Fruit fly (Drosophila melanogaster) whole organism, wandering third instar larva: Measurements from ENCODE around the gene Neurl4.

ENCODE experiments used
- CG32264 ChIP-seq: fragments of 200-800 bp; sonication (Bioruptor generic); optimal IDR thresholded peaks from 2 replicates; lab custom pipeline; 2016; ENCODE audit warnings: missing biosample characterization, missing genetic modification characterization
- CrebA ChIP-seq: fragments of 200-800 bp; sonication (Bioruptor generic); optimal IDR thresholded peaks from 2 replicates; lab custom pipeline; 2016; ENCODE audit warnings: missing biosample characterization, mild to moderate bottlenecking, missing genetic modification characterization, borderline replicate concordance
- Dfd ChIP-seq: fragments of >200 bp; optimal IDR thresholded peaks from 2 replicates; lab custom pipeline; 2017; ENCODE audit warnings: missing biosample characterization, missing genetic modification characterization
- Dif ChIP-seq: fragments of 200-275, 200-300 bp; sonication (Bioruptor generic); optimal IDR thresholded peaks from 2 replicates; lab custom pipeline; 2018; ENCODE audit warnings: missing biosample characterization, missing genetic modification characterization; ENCODE audit not compliant: partially characterized antibody
- GATAd ChIP-seq: sonication (Bioruptor generic); optimal IDR thresholded peaks from 2 replicates; lab custom pipeline; 2016; ENCODE audit warnings: missing biosample characterization, missing genetic modification characterization
- HLH106 ChIP-seq: fragments of 200-800 bp; optimal IDR thresholded peaks from 3 replicates; lab custom pipeline; 2019; ENCODE audit warnings: missing biosample characterization, mild to moderate bottlenecking, missing genetic modification characterization, moderate library complexity
- Hr78 ChIP-seq: fragments of >200 bp; optimal IDR thresholded peaks from 2 replicates; lab custom pipeline; 2017; ENCODE audit warnings: missing biosample characterization, missing genetic modification characterization
- Hr83 ChIP-seq: fragments of 200-300 bp; sonication (Bioruptor generic); optimal IDR thresholded peaks from 2 replicates; lab custom pipeline; 2016; ENCODE audit warnings: missing biosample characterization, mild to moderate bottlenecking, missing genetic modification characterization, moderate library complexity; ENCODE audit not compliant: poor library complexity, severe bottlenecking
- Myc ChIP-seq: fragments of >200 bp; optimal IDR thresholded peaks from 2 replicates; lab custom pipeline; 2017
- OdsH ChIP-seq: fragments of 200-800 bp; sonication (Bioruptor generic); optimal IDR thresholded peaks from 2 replicates; lab custom pipeline; 2016; ENCODE audit warnings: missing biosample characterization, mild to moderate bottlenecking, missing genetic modification characterization
- Rel ChIP-seq, 2 experiments: fragments of 200-800 bp; sonication (Bioruptor generic) in 1 of 2; optimal IDR thresholded peaks; 2 replicates in 1 of 2; 3 replicates in 1 of 2; lab custom pipeline; 2016 to 2019; ENCODE audit warnings: mild to moderate bottlenecking in 2 of 2, missing biosample characterization in 2 of 2, missing genetic modification characterization in 2 of 2, moderate library complexity in 1 of 2
- Sp1 ChIP-seq: fragments of 200-800 bp; sonication (Bioruptor generic); optimal IDR thresholded peaks from 3 replicates; lab custom pipeline; 2019; ENCODE audit warnings: missing biosample characterization, mild to moderate bottlenecking, missing genetic modification characterization, moderate library complexity
- Vsx2 ChIP-seq: fragments of 200-300, 225-300 bp; sonication (Bioruptor generic); optimal IDR thresholded peaks from 2 replicates; lab custom pipeline; 2018; ENCODE audit warnings: missing biosample characterization, missing genetic modification characterization; ENCODE audit not compliant: partially characterized antibody
- br ChIP-seq: fragments of 200-800 bp; sonication (Bioruptor generic); optimal IDR thresholded peaks from 2 replicates; lab custom pipeline; 2016; ENCODE audit warnings: missing biosample characterization, missing genetic modification characterization
- brk ChIP-seq: fragments of 200-800 bp; sonication (Bioruptor generic); optimal IDR thresholded peaks from 2 replicates; lab custom pipeline; 2016; ENCODE audit warnings: missing biosample characterization, mild to moderate bottlenecking, missing genetic modification characterization
- dmrt93B ChIP-seq: fragments of 200-800 bp; sonication (Bioruptor generic); optimal IDR thresholded peaks from 2 replicates; lab custom pipeline; 2018; ENCODE audit warnings: missing biosample characterization, mild to moderate bottlenecking, missing genetic modification characterization
- dsf ChIP-seq: sonication (Bioruptor generic); optimal IDR thresholded peaks from 2 replicates; lab custom pipeline; 2016; ENCODE audit warnings: missing biosample characterization, missing genetic modification characterization, borderline replicate concordance
- ey ChIP-seq: fragments of 200-800 bp; sonication (Bioruptor generic); optimal IDR thresholded peaks from 2 replicates; lab custom pipeline; 2016; ENCODE audit warnings: missing biosample characterization, missing genetic modification characterization
- foxo ChIP-seq, 2 experiments: fragments of 200-800 bp; sonication (Bioruptor generic); optimal IDR thresholded peaks; 2 replicates in 1 of 2; 3 replicates in 1 of 2; lab custom pipeline; 2016 to 2017; ENCODE audit warnings: missing biosample characterization in 2 of 2, missing genetic modification characterization in 2 of 2
- h ChIP-seq: fragments of 200-800 bp; sonication (Bioruptor generic); optimal IDR thresholded peaks from 3 replicates; lab custom pipeline; 2016; ENCODE audit warnings: missing biosample characterization, mild to moderate bottlenecking, missing genetic modification characterization
- lola ChIP-seq: fragments of >200 bp; optimal IDR thresholded peaks from 2 replicates; lab custom pipeline; 2017; ENCODE audit warnings: missing biosample characterization, missing genetic modification characterization
- pan ChIP-seq: fragments of >200 bp; optimal IDR thresholded peaks from 2 replicates; lab custom pipeline; 2017
- rgr ChIP-seq: fragments of 200-800 bp; sonication (Bioruptor generic); optimal IDR thresholded peaks from 3 replicates; lab custom pipeline; 2016; ENCODE audit warnings: missing biosample characterization, mild to moderate bottlenecking, missing genetic modification characterization
- sage ChIP-seq: fragments of 200-800 bp; sonication (Bioruptor generic); optimal IDR thresholded peaks from 2 replicates; lab custom pipeline; 2016; ENCODE audit warnings: missing biosample characterization, mild to moderate bottlenecking, missing genetic modification characterization
- sv ChIP-seq: fragments of 200-800 bp; sonication (Bioruptor generic); optimal IDR thresholded peaks from 3 replicates; lab custom pipeline; 2016; ENCODE audit warnings: missing biosample characterization, missing genetic modification characterization
- tai ChIP-seq: sonication (Bioruptor generic); optimal IDR thresholded peaks from 2 replicates; lab custom pipeline; 2016; ENCODE audit warnings: missing biosample characterization, missing genetic modification characterization
- usp ChIP-seq: fragments of >200 bp; optimal IDR thresholded peaks from 2 replicates; lab custom pipeline; 2017; ENCODE audit warnings: missing biosample characterization, missing genetic modification characterization
- woc ChIP-seq: sonication (Bioruptor generic); optimal IDR thresholded peaks from 2 replicates; lab custom pipeline; 2016; ENCODE audit warnings: missing biosample characterization, mild to moderate bottlenecking, missing genetic modification characterization

Gene Neurl4

DNA sequence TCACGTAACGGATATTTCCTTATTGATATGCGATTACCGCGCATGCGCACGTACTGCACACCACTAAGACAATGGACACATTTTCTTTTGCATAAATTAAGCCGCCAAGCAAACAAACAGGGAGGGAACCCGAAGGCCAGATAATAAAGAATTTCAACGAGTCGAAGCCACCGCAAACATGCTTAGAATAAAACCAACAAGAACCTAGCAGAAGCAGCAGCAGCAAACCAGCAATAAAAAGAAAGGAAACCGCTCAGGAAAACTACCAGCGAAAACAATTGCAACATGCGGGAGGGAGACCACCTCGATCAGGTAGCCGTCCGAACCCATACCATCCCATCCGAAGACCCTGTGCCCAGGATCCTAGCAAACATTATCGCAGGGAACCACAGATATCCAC lies 26.9 kb upstream of the Neurl4 start:
- no peak for TF ChIP-seq ey (GFP tag; lab: Kevin White, UChicago)

dm6 chr3L:14075472-14075871 lies 25.8 kb upstream of the Neurl4 start, which contains the start of gene btl:
Gene btl (plus strand): TSS chr3L:14075772.
- TF ChIP-seq GATAd (GFP tag; lab: Kevin White, UChicago) (no peak), foxo (GFP tag; optimal IDR thresholded peaks at IDR 0.05; lab: Kevin White, UChicago) (no peak), dmrt93B (GFP tag; lab: Kevin White, UChicago) (no peak), dsf (GFP tag; lab: Kevin White, UChicago) (no peak), Myc (no peak), lola (GFP tag; lab: Kevin White, UChicago) (no peak), Hr83 (GFP tag; lab: Kevin White, UChicago) (no peak), pan (no peak), Dfd (GFP tag; lab: Kevin White, UChicago) (no peak), h (GFP tag; lab: Kevin White, UChicago) (no peak), br (GFP tag; lab: Kevin White, UChicago) (no peak), Vsx2 (GFP tag; lab: Kevin White, UChicago) (no peak)

DNA sequence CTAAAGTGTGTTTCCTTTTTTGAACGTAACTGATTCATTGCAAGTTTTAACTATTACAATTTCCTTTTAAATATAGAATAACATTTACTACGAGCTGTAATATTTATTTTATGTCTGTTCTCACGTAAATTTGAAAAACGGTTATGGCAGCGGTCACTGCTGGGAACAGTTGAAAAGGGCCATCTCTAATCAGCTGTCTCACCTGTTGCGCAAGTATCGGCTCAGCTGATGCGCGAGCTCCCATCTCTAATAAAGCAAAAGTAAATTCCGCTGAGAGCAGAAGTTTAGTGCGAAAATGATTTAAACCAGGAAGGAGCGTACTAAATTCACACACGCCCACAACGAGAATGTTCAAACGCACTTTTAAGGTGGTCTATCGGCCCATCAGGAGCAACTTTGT lies 21.9 kb upstream of the Neurl4 start, which contains the start of gene Pex1:
Gene Pex1 (plus strand): TSS at position 272 of the 400 bp plus-strand sequence.
- TF ChIP-seq Myc (peak; percentile 72), brk (no peak), CrebA (GFP tag; lab: Kevin White, UChicago) (peak; percentile 13), sage (peak; percentile 2)

dm6 chr3L:14064065-14064414 lies 14.3 kb upstream of the Neurl4 start:
- TF ChIP-seq Hr83 (GFP tag; lab: Kevin White, UChicago) (no peak), Dif (GFP tag; lab: Kevin White, UChicago) (no peak), sage (no peak), woc (GFP tag; lab: Kevin White, UChicago) (no peak), dmrt93B (GFP tag; lab: Kevin White, UChicago) (no peak), pan (no peak), foxo (GFP tag; optimal IDR thresholded peaks at IDR 0.05; lab: Kevin White, UChicago) (no peak), Rel (GFP tag; optimal IDR thresholded peaks at IDR 0.05; lab: Kevin White, UChicago) (no peak), Rel (tag; optimal IDR thresholded peaks at IDR 0.05; lab: Kevin White, UChicago) (no peak), Dfd (GFP tag; lab: Kevin White, UChicago) (no peak), rgr (GFP tag; lab: Kevin White, UChicago) (no peak), br (GFP tag; lab: Kevin White, UChicago) (no peak), Myc (no peak), HLH106 (tag; lab: Kevin White, UChicago) (no peak), GATAd (GFP tag; lab: Kevin White, UChicago) (no peak), OdsH (GFP tag; lab: Kevin White, UChicago) (no peak), Vsx2 (GFP tag; lab: Kevin White, UChicago) (no peak), CrebA (GFP tag; lab: Kevin White, UChicago) (no peak)

DNA sequence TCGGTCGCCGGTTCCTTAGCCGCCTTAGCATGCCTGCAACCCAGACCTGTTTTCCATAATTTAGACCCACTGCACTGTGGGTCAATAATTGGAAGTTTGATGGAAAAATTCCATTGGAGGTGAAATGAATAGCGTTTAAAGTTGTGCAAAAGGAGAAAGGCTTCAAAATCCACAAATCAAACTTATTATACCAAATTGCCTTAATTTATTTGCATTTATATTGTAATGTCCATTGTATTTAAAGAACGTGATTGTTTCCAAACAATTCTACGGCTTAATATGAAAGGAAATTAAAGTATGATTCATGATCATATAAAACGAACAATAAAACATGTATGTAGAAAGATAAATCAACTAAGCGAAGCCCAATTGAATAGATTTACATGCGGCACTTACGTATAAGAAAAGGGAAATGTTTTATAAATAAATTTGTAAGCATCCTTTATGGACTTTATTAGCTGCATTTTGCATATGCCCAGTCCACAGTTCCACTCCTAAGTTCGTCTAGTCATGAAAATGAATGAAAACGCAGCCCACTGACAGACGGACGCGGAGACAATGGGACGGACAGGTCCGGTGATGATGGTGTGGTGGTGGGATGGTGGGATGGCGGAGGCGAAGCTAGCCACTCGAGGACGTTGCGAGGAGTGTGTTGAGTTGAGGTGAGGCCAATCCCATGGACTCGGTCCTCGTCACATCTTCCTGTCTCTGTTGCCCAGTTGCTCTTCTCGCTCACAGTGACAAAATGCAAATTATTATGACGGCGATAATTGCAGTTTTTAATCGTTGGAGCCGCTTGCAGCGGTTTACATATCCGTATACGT lies 13.8 kb upstream of the Neurl4 start:
- TF ChIP-seq tai (GFP tag; lab: Kevin White, UChicago), result no peak
- TF ChIP-seq Vsx2 (GFP tag; lab: Kevin White, UChicago), result no peak
- TF ChIP-seq usp (GFP tag; lab: Kevin White, UChicago), result no peak
- TF ChIP-seq CG32264, result no peak
- TF ChIP-seq sv, result no peak
- TF ChIP-seq Hr78 (GFP tag; lab: Kevin White, UChicago), result no peak
- TF ChIP-seq rgr (GFP tag; lab: Kevin White, UChicago), result no peak
- no peak for TF ChIP-seq dsf (GFP tag; lab: Kevin White, UChicago)
- no peak for TF ChIP-seq CrebA (GFP tag; lab: Kevin White, UChicago)
- TF ChIP-seq Sp1 (GFP tag; lab: Kevin White, UChicago), result no peak
- no peak for TF ChIP-seq woc (GFP tag; lab: Kevin White, UChicago)
- TF ChIP-seq brk, result no peak
- no peak for TF ChIP-seq Dif (GFP tag; lab: Kevin White, UChicago)
